Worm (Caenorhabditis elegans) whole organism, midembryonic: ENCODE results near the gene ncap-1.

Experiments used
- T22C8.4 ChIP-seq: fragments of 200-800 bp; sonication (Bioruptor generic); IDR thresholded peaks from 2 replicates; pipeline ENCODE4 v1.3.6; 2022; ENCODE audit warnings: missing genetic modification characterization, missing compliant biosample characterization
- cog-1 ChIP-seq: sonication (generic microtip); optimal IDR thresholded peaks from 2 replicates; lab custom pipeline; 2016; ENCODE audit warnings: missing genetic modification characterization, missing compliant biosample characterization
- flt-1 ChIP-seq: fragments of 200-800 bp; sonication (Bioruptor generic); IDR thresholded peaks from 2 replicates; pipeline ENCODE4 v1.3.6; 2022; ENCODE audit warnings: missing genetic modification characterization, missing compliant biosample characterization
- klf-2 ChIP-seq: fragments of 200-800 bp; sonication (Bioruptor generic); conservative IDR thresholded peaks from 2 replicates; pipeline ENCODE4 v1.3.6; 2022; ENCODE audit warnings: missing genetic modification reagents, missing genetic modification characterization, missing compliant biosample characterization
- med-1 ChIP-seq: sonication (generic microtip); optimal IDR thresholded peaks from 2 replicates; lab custom pipeline; 2017; ENCODE audit warnings: missing genetic modification characterization, mild to moderate bottlenecking, missing compliant biosample characterization, antibody characterized with exemption, missing genetic modification reagents; ENCODE audit not compliant: insufficient read depth
- ref-1 ChIP-seq: fragments of 200-800 bp; sonication (Bioruptor generic); conservative IDR thresholded peaks from 2 replicates; pipeline ENCODE4 v1.3.6; 2022; ENCODE audit warnings: missing genetic modification reagents, missing genetic modification characterization, missing compliant biosample characterization
- ztf-23 ChIP-seq: fragments of 200-800 bp; sonication (Bioruptor generic); IDR thresholded peaks from 2 replicates; pipeline ENCODE4 v1.3.6; 2022; ENCODE audit warnings: missing genetic modification reagents, missing genetic modification characterization, missing compliant biosample characterization

ce11 chrII:2931564-2931963, 12.4 kb upstream of the ncap-1 start:
- TF ChIP-seq klf-2 = no peak
- TF ChIP-seq flt-1 (GFP tag; lab: Robert Waterston, UW) = no peak
- no peak for TF ChIP-seq ref-1
- no peak for TF ChIP-seq med-1
- no peak for TF ChIP-seq cog-1 (tag; lab: Kevin White, UChicago)
- peak; percentile 47; the same call in 1 of the 2 replicates for TF ChIP-seq ztf-23 (GFP tag; lab: Robert Waterston, UW)
- no peak for TF ChIP-seq T22C8.4 (GFP tag; lab: Robert Waterston, UW)
